Fruit fly (Drosophila melanogaster) Kc167 (cell line): ENCODE results near the gene CG15431.

Experiments
- h ChIP-seq: fragments of >200 bp; optimal IDR thresholded peaks from 3 replicates; lab custom pipeline; 2018; ENCODE audit warnings: missing external identifiers
- insv ChIP-seq: fragments of >200 bp; optimal IDR thresholded peaks from 3 replicates; lab custom pipeline; 2018; ENCODE audit warnings: missing external identifiers
- psq ChIP-seq: fragments of >200 bp; optimal IDR thresholded peaks from 2 replicates; lab custom pipeline; 2017; ENCODE audit warnings: missing external identifiers
- ttk ChIP-seq: sonication (Bioruptor generic); optimal IDR thresholded peaks from 2 replicates; lab custom pipeline; 2017; ENCODE audit warnings: missing external identifiers

DNA sequence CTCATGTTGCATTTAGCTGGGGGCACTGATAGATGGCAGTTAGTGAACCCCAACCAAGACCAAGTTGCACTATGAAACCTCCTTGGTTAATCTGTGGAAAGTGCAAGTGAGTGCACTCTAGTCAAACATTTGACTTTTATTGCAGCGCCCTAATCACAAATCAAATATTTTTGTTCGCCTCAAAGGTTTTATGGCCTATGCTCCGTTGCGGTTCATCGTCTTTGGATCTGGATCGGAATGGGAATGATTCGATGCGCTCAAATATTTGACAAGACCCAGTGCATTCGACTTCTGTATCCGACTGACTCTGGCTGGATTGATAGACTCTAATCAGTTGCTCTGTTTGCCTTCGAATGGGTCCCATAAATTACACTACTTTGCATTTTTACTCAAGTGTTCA is 76.2 kb downstream of the CG15431 start:
- TF ChIP-seq h (lab: Kevin White, UChicago) (no peak), psq (lab: Kevin White, UChicago) (no peak), insv (lab: Kevin White, UChicago) (no peak), ttk (no peak)
